Worm (Caenorhabditis elegans): ENCODE data around the gene itr-1.

DNA sequence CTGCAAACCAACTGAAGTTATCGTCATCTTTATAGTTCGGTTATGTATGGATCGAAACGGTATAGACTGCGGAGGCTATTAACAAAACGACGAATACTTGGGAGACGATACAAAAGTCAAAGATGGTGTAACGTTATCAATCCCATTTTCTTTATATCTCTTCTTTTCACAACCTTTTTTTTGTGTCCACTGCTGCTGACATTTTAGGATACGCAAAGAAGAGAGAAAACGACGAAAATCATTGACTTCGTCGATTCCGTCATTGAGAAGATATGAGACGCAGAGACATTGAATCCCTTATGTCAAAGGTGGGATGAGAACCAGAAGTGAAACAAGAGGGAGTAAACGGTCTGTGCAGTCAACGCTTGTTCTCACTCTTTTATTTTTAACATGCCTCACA is 23.9 kb upstream of the itr-1 start, which contains the start of gene cima-1:
- TF ChIP-seq ama-1 (optimal IDR thresholded peaks at IDR 0.05) (no peak), pha-4 (tag; optimal IDR thresholded peaks at IDR 0.05) (no peak)

All from whole organism, L3 larva.